Worm (Caenorhabditis elegans): Measurements from ENCODE around the gene ast-1.
"Not testable (repeated sequence)": the region's sequence is repeated elsewhere in the genome, so short reads cannot be mapped to it uniquely, and the experiment has no call there.

Gene ast-1

ce11 chrII:4135259-4135658 is at the start of gene ast-1:
Gene ast-1 (minus strand): TSS chrII:4135359.
- TF ChIP-seq lin-11, unc-39, mbf-1 (tag; optimal IDR thresholded peaks at IDR 0.05): not testable (repeated sequence)

ce11 chrII:4183979-4184378 is 48.8 kb upstream of the ast-1 start:
- no peak for TF ChIP-seq nhr-23 (tag; optimal IDR thresholded peaks at IDR 0.05)
- TF ChIP-seq nhr-129 (tag; optimal IDR thresholded peaks at IDR 0.05) = peak; percentile 65
- no peak for TF ChIP-seq nhr-21 (tag; optimal IDR thresholded peaks at IDR 0.05)
- peak; percentile 37 for TF ChIP-seq C34F6.9 (tag; optimal IDR thresholded peaks at IDR 0.05)
- no peak for TF ChIP-seq nhr-77 (tag; optimal IDR thresholded peaks at IDR 0.05)
- no peak for TF ChIP-seq peb-1 (tag; optimal IDR thresholded peaks at IDR 0.05)
- TF ChIP-seq F13H6.1 (tag; optimal IDR thresholded peaks at IDR 0.05) = peak; percentile 56

ce11 chrII:4182364-4182763 is 47.2 kb upstream of the ast-1 start, which contains the start of gene R03H10.11:
Gene R03H10.11 (plus strand): TSS chrII:4182664.
- no peak for TF ChIP-seq ZK546.5 (tag; optimal IDR thresholded peaks at IDR 0.05)
- TF ChIP-seq gmeb-1 (tag; optimal IDR thresholded peaks at IDR 0.05) = no peak
- no peak for TF ChIP-seq ceh-16 (tag; optimal IDR thresholded peaks at IDR 0.05)
- no peak for TF ChIP-seq sma-3 (GFP tag; optimal IDR thresholded peaks at IDR 0.05)
- TF ChIP-seq snpc-4 (tag; optimal IDR thresholded peaks at IDR 0.05) = no peak
- no peak for TF ChIP-seq fos-1 (tag; optimal IDR thresholded peaks at IDR 0.05)
- TF ChIP-seq ceh-82 (tag; optimal IDR thresholded peaks at IDR 0.05) = no peak
- no peak for TF ChIP-seq nhr-77 (tag; optimal IDR thresholded peaks at IDR 0.05)
- no peak for TF ChIP-seq unc-62 (GFP tag; optimal IDR thresholded peaks at IDR 0.05)
- no peak for TF ChIP-seq peb-1 (tag; optimal IDR thresholded peaks at IDR 0.05)
- TF ChIP-seq blmp-1 (tag; optimal IDR thresholded peaks at IDR 0.05; ENCODE audit: insufficient read depth) = no peak
- TF ChIP-seq sma-9 (GFP tag; optimal IDR thresholded peaks at IDR 0.05) = no peak
- no peak for TF ChIP-seq sma-9 (tag; optimal IDR thresholded peaks at IDR 0.05)
- TF ChIP-seq alr-1 (tag; optimal IDR thresholded peaks at IDR 0.05) = no peak
- no peak for TF ChIP-seq nhr-237 (tag; optimal IDR thresholded peaks at IDR 0.05)
- no peak for TF ChIP-seq nhr-11 (tag; optimal IDR thresholded peaks at IDR 0.05)
- TF ChIP-seq lin-11 (tag; optimal IDR thresholded peaks at IDR 0.05) = no peak
- TF ChIP-seq nhr-25 (tag; optimal IDR thresholded peaks at IDR 0.05) = no peak

ce11 chrII:4179897-4180296 is 44.7 kb upstream of the ast-1 start, which contains the start of gene R03H10.1:
Gene R03H10.1 (plus strand): TSS chrII:4180248.
- TF ChIP-seq unc-39 (tag; optimal IDR thresholded peaks at IDR 0.05) = no peak
- TF ChIP-seq snpc-4 (tag; optimal IDR thresholded peaks at IDR 0.05) = no peak
- TF ChIP-seq sem-4 (tag; optimal IDR thresholded peaks at IDR 0.05) = no peak
- no peak for TF ChIP-seq R02D3.7 (tag; optimal IDR thresholded peaks at IDR 0.05)
- TF ChIP-seq ceh-16 (tag; optimal IDR thresholded peaks at IDR 0.05) = no peak
- TF ChIP-seq ztf-4 (tag; optimal IDR thresholded peaks at IDR 0.05) = no peak
- no peak for TF ChIP-seq zag-1 (tag; optimal IDR thresholded peaks at IDR 0.05)
- TF ChIP-seq dmd-4 (tag; optimal IDR thresholded peaks at IDR 0.05) = no peak
- TF ChIP-seq nhr-6 (tag; optimal IDR thresholded peaks at IDR 0.05) = no peak
- TF ChIP-seq blmp-1 (tag; optimal IDR thresholded peaks at IDR 0.05; ENCODE audit: insufficient read depth) = no peak
- TF ChIP-seq elt-3 (tag; optimal IDR thresholded peaks at IDR 0.05) = no peak
- TF ChIP-seq nhr-21 (tag; optimal IDR thresholded peaks at IDR 0.05) = no peak
- TF ChIP-seq mab-5 (tag; optimal IDR thresholded peaks at IDR 0.05) = no peak

ce11 chrII:4178838-4179237 is 43.7 kb upstream of the ast-1 start, which contains the start of gene R03H10.7:
Gene R03H10.7 (minus strand): TSS chrII:4178938.
- TF ChIP-seq ztf-4 (tag; optimal IDR thresholded peaks at IDR 0.05) (no peak), nhr-12 (tag; optimal IDR thresholded peaks at IDR 0.05) (no peak), Y55F3AM.14 (GFP tag; optimal IDR thresholded peaks at IDR 0.05) (no peak), nhr-21 (tag; optimal IDR thresholded peaks at IDR 0.05) (no peak), C34F6.9 (tag; optimal IDR thresholded peaks at IDR 0.05) (no peak), alr-1 (tag; optimal IDR thresholded peaks at IDR 0.05) (no peak), sma-9 (GFP tag; optimal IDR thresholded peaks at IDR 0.05) (no peak), sma-9 (tag; optimal IDR thresholded peaks at IDR 0.05) (no peak)

Measured in whole organism, L2 larva.